Fruit fly (Drosophila melanogaster): ENCODE results near the gene CheA84a.

The CheA84a gene

DNA sequence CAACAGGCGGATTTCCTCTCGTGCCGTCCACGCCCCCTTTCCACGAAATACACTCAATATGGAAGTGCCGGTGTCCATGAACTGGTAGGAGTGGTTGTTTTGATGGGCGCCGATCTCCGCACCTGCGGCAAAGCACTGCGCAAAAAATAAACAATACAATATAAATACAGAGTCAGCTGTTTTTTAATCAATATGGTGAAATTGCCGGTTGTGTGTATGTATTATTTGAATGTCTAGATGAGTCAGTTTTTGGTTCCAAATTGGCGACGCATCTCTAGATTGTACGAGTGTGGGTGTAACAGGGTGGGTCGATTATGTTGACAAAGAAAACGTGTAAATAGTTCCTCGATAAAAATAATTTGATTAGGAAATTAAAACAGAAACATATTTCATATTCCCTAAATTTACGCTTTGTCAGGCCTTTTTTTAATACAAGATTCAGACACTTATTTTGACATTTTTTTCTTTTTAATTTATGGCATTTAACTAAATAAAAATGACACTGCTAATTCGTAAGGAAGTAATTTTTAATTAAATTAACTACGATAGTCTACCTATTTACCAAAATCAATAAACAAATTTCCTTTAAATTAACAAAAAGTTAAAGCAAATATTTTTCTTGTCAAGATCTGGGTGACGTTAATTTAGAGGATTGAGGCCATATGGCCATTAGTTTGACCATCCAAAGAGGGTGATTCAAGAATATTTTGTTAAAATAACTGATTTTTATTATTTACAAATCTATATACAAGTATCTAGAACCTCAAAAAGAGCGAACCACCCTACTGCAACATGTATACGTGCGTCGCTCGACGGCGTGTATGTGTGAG is 35.1 kb upstream of the CheA84a start (continued):
- TF ChIP-seq Dfd (GFP tag; optimal IDR thresholded peaks at IDR 0.05) (no peak), org-1 (GFP tag; optimal IDR thresholded peaks at IDR 0.05) (peak; percentile 90), CG32532 (GFP tag; IDR thresholded peaks at IDR 0.05) (peak; percentile 84), lmd (GFP tag; IDR thresholded peaks at IDR 0.05) (peak; percentile 73), klu (GFP tag; IDR thresholded peaks at IDR 0.05) (peak; percentile 57), CG7745 (tag; optimal IDR thresholded peaks at IDR 0.05) (no peak), tx (GFP tag; optimal IDR thresholded peaks at IDR 0.05) (peak; percentile 71), NfI (GFP tag; optimal IDR thresholded peaks at IDR 0.05) (peak; percentile 88), onecut (GFP tag; IDR thresholded peaks at IDR 0.05) (peak; percentile 79), croc (GFP tag; conservative IDR thresholded peaks at IDR 0.05) (peak; percentile 57), ranshi (GFP tag; IDR thresholded peaks at IDR 0.05) (peak; percentile 42; the same call in 1 of the 2 replicates), CG11696 (GFP tag; IDR thresholded peaks at IDR 0.05) (peak; percentile 25; the same call in 1 of the 2 replicates), dan (GFP tag; IDR thresholded peaks at IDR 0.05) (no peak), CG3847 (GFP tag; IDR thresholded peaks at IDR 0.05) (peak; percentile 78; the same call in 1 of the 2 replicates), CG2120 (GFP tag; optimal IDR thresholded peaks at IDR 0.05) (peak; percentile 91), CG11723 (GFP tag; optimal IDR thresholded peaks at IDR 0.05) (peak; percentile 89), sim (GFP tag; IDR thresholded peaks at IDR 0.05) (peak; percentile 57; the same call in 1 of the 2 replicates), Sin3A (optimal IDR thresholded peaks at IDR 0.05) (no peak), lilli (GFP tag; optimal IDR thresholded peaks at IDR 0.05) (peak; percentile 86), BEAF-32 (GFP tag; optimal IDR thresholded peaks at IDR 0.05) (peak; percentile 1), da (GFP tag; optimal IDR thresholded peaks at IDR 0.05) (no peak), CG13123 (GFP tag; optimal IDR thresholded peaks at IDR 0.05) (peak; percentile 70), vvl (GFP tag; IDR thresholded peaks at IDR 0.05) (peak; percentile 74; the same call in 1 of the 2 replicates), jing (GFP tag; optimal IDR thresholded peaks at IDR 0.05) (peak; percentile 50), Ada2b (GFP tag; IDR thresholded peaks at IDR 0.05) (peak; percentile 81), Fer1 (GFP tag; optimal IDR thresholded peaks at IDR 0.05) (peak; percentile 84), Hand (GFP tag; optimal IDR thresholded peaks at IDR 0.05) (peak; percentile 85), cad (GFP tag; optimal IDR thresholded peaks at IDR 0.05) (no peak), Pdp1 (GFP tag; optimal IDR thresholded peaks at IDR 0.05) (peak; percentile 62 to 77), pnt (GFP tag; optimal IDR thresholded peaks at IDR 0.05) (peak; percentile 59), bowl (GFP tag; IDR thresholded peaks at IDR 0.05) (no peak), p53 (GFP tag; optimal IDR thresholded peaks at IDR 0.05) (no peak), NC2β (GFP tag; optimal IDR thresholded peaks at IDR 0.05) (peak; percentile 32), unpg (GFP tag; optimal IDR thresholded peaks at IDR 0.05) (peak; percentile 81), Hr39 (optimal IDR thresholded peaks at IDR 0.05) (no peak), CG31365 (tag; optimal IDR thresholded peaks at IDR 0.05) (no peak), bcd (GFP tag; optimal IDR thresholded peaks at IDR 0.05) (peak; percentile 91), CG13894 (tag; optimal IDR thresholded peaks at IDR 0.05) (peak; percentile 66), Atf3 (GFP tag; optimal IDR thresholded peaks at IDR 0.05) (peak; percentile 53), CG7372 (GFP tag; IDR thresholded peaks at IDR 0.05) (peak; percentile 69), sens-2 (GFP tag; IDR thresholded peaks at IDR 0.05) (peak; percentile 50; the same call in 1 of the 2 replicates), CG3163 (GFP tag; optimal IDR thresholded peaks at IDR 0.05) (peak; percentile 30), Mrtf (GFP tag; IDR thresholded peaks at IDR 0.05) (peak; percentile 51; the same call in 1 of the 3 replicates), eyg (GFP tag; optimal IDR thresholded peaks at IDR 0.05) (peak; percentile 71), CG6654 (GFP tag; optimal IDR thresholded peaks at IDR 0.05) (peak; percentile 79), CG7271 (tag; optimal IDR thresholded peaks at IDR 0.05) (peak; percentile 6), Ets97D (GFP tag; optimal IDR thresholded peaks at IDR 0.05) (no peak), CG11085 (GFP tag; IDR thresholded peaks at IDR 0.05) (peak; percentile 30), CG7556 (GFP tag; optimal IDR thresholded peaks at IDR 0.05) (peak; percentile 98), CG34376 (GFP tag; optimal IDR thresholded peaks at IDR 0.05) (peak; percentile 89), Bdp1 (GFP tag; optimal IDR thresholded peaks at IDR 0.05) (peak; percentile 59)
